Fruit fly (Drosophila melanogaster) whole organism, embryonic: Measurements from ENCODE around the gene CG31960.

Experiments used
- CG12071 ChIP-seq: fragments of 200-800 bp; sonication (Bioruptor generic); optimal IDR thresholded peaks from 3 replicates; lab custom pipeline; 2018; ENCODE audit warnings: missing biosample characterization, mild to moderate bottlenecking, missing genetic modification characterization
- CG33557 ChIP-seq: fragments of 200-800 bp; sonication (Bioruptor generic); optimal IDR thresholded peaks from 2 replicates; lab custom pipeline; 2019; ENCODE audit warnings: missing biosample characterization, mild to moderate bottlenecking, missing genetic modification characterization, moderate library complexity
- ind ChIP-seq: fragments of 200-800 bp; sonication (Bioruptor generic); optimal IDR thresholded peaks from 3 replicates; lab custom pipeline; 2016; ENCODE audit warnings: missing biosample characterization, missing genetic modification characterization

DNA sequence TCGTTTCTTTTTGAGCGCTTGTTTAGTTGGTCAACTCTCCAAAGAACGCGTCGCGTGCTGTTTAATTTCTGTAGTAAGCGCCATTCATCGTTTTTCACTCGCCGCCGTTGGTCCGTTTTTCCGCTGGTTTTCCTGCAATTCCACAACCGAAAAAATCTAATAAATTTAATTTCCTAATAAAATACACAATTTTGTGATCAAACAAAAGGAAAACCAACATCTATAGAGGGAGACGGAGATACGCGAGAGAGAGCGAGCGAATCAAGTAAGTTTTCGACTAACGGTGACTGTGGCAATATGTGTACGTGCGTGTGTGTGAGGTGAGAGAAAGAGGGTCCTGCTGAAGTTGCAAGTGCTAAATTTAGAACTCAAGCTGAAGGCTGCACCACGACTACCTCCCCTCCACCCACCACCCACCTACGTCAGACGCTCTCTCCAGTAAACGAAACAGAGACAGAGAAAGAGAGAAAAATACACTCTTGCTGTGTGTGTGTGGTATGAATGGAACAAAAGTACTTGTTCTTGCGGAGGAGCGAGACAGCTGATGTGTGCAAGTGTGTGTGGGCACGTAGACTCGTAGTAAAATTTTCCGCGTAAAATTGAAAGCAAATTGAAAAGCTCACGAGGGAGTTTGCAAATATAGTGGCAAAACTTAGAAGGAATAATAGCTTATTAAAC lies 18.9 kb downstream of the CG31960 start, which contains the start of gene Reph:
- peak; percentile 57 for TF ChIP-seq CG12071 (GFP tag; lab: Kevin White, UChicago)
- TF ChIP-seq CG33557 (GFP tag; lab: Kevin White, UChicago), result peak; percentile 12
- no peak for TF ChIP-seq ind (GFP tag; lab: Kevin White, UChicago)
